Worm (Caenorhabditis elegans): ENCODE results near the gene F59G1.4.

ce11 chrII:5913897-5914296, 17.9 kb downstream of the F59G1.4 start:
- no peak for TF ChIP-seq fos-1 (tag; optimal IDR thresholded peaks at IDR 0.05)
- peak; percentile 77 for TF ChIP-seq elt-2 (tag; optimal IDR thresholded peaks at IDR 0.05)
- TF ChIP-seq nhr-25 (tag; optimal IDR thresholded peaks at IDR 0.05): no peak
- TF ChIP-seq ceh-82 (tag; optimal IDR thresholded peaks at IDR 0.05): no peak
- no peak for TF ChIP-seq elt-3 (tag; optimal IDR thresholded peaks at IDR 0.05)
- TF ChIP-seq R02D3.7 (tag; optimal IDR thresholded peaks at IDR 0.05): no peak
- no peak for TF ChIP-seq jun-1 (tag; optimal IDR thresholded peaks at IDR 0.05)
- TF ChIP-seq ceh-16 (tag; optimal IDR thresholded peaks at IDR 0.05): no peak
- no peak for TF ChIP-seq egl-5 (tag; optimal IDR thresholded peaks at IDR 0.05)
- no peak for TF ChIP-seq nhr-28 (tag; optimal IDR thresholded peaks at IDR 0.05)
- no peak for TF ChIP-seq ztf-11 (tag; optimal IDR thresholded peaks at IDR 0.05)
- no peak for TF ChIP-seq unc-62 (GFP tag; optimal IDR thresholded peaks at IDR 0.05)
- no peak for TF ChIP-seq ama-1 (optimal IDR thresholded peaks at IDR 0.05)
- TF ChIP-seq nhr-77 (tag; optimal IDR thresholded peaks at IDR 0.05): no peak

Measured in whole organism, L3 larva.